Fruit fly (Drosophila melanogaster) whole organism, embryonic: ENCODE measurements around the gene BBIP1.

ENCODE experiments used
- CG1024 ChIP-seq: fragments of 200-800 bp; sonication (Bioruptor generic); IDR thresholded peaks from 2 replicates; pipeline ENCODE4 v1.3.6; 2022; ENCODE audit warnings: missing biosample characterization, missing genetic modification characterization
- CG10267 ChIP-seq: fragments of 200-800 bp; sonication (Bioruptor generic); optimal IDR thresholded peaks from 2 replicates; lab custom pipeline; 2018; ENCODE audit warnings: missing biosample characterization, mild to moderate bottlenecking, missing genetic modification characterization, moderate library complexity
- CG10431 ChIP-seq: fragments of 200-800 bp; sonication (Bioruptor generic); optimal IDR thresholded peaks from 3 replicates; lab custom pipeline; 2018; ENCODE audit warnings: missing biosample characterization, mild to moderate bottlenecking, missing genetic modification characterization
- CG10979 ChIP-seq: fragments of 200-800 bp; sonication (Bioruptor generic); optimal IDR thresholded peaks from 2 replicates; lab custom pipeline; 2018; ENCODE audit warnings: missing biosample characterization, mild to moderate bottlenecking, missing genetic modification characterization, moderate library complexity
- CG11247 ChIP-seq: fragments of 200-800 bp; sonication (Bioruptor generic); IDR thresholded peaks from 2 replicates; pipeline ENCODE4 v1.3.6; 2022; ENCODE audit warnings: missing biosample characterization, missing genetic modification characterization
- CG11504 ChIP-seq: fragments of 200-800 bp; sonication (Bioruptor generic); optimal IDR thresholded peaks from 3 replicates; lab custom pipeline; 2019; ENCODE audit warnings: missing biosample characterization, mild to moderate bottlenecking, missing genetic modification characterization, moderate library complexity
- CG11695 ChIP-seq: fragments of 200-800 bp; sonication (Bioruptor generic); IDR thresholded peaks from 3 replicates; pipeline ENCODE4 v1.3.6; 2022; ENCODE audit warnings: missing biosample characterization, missing genetic modification characterization
- CG1233 ChIP-seq: fragments of 200-800 bp; sonication (Bioruptor generic); optimal IDR thresholded peaks from 4 replicates; lab custom pipeline; 2018; ENCODE audit warnings: missing biosample characterization, mild to moderate bottlenecking, missing genetic modification characterization
- CG12391 ChIP-seq: fragments of 200-800 bp; sonication (Bioruptor generic); optimal IDR thresholded peaks from 3 replicates; lab custom pipeline; 2018; ENCODE audit warnings: missing biosample characterization, mild to moderate bottlenecking, missing genetic modification characterization, moderate library complexity
- CG15269 ChIP-seq: fragments of 200-800 bp; sonication (Bioruptor generic); optimal IDR thresholded peaks from 2 replicates; lab custom pipeline; 2018; ENCODE audit warnings: missing biosample characterization, mild to moderate bottlenecking, missing genetic modification characterization, moderate library complexity
- CG2199 ChIP-seq: fragments of 200-800 bp; sonication (Bioruptor generic); IDR thresholded peaks from 3 replicates; pipeline ENCODE4 v1.3.6; 2022; ENCODE audit warnings: missing biosample characterization, missing genetic modification characterization
- CG2202 ChIP-seq: fragments of 200-800 bp; sonication (Bioruptor generic); optimal IDR thresholded peaks from 2 replicates; lab custom pipeline; 2018; ENCODE audit warnings: missing biosample characterization, mild to moderate bottlenecking, missing genetic modification characterization
- CG2678 ChIP-seq: fragments of 200-800 bp; sonication (Bioruptor generic); optimal IDR thresholded peaks from 3 replicates; lab custom pipeline; 2019; ENCODE audit warnings: missing biosample characterization, mild to moderate bottlenecking, missing genetic modification characterization, moderate library complexity
- CG2875 ChIP-seq: fragments of 200-800 bp; sonication (Bioruptor generic); optimal IDR thresholded peaks from 2 replicates; lab custom pipeline; 2017; ENCODE audit warnings: missing biosample characterization, mild to moderate bottlenecking, missing genetic modification characterization, missing genetic modification reagents
- CG30020 ChIP-seq: fragments of 200-800 bp; optimal IDR thresholded peaks from 2 replicates; lab custom pipeline; 2019; ENCODE audit warnings: missing biosample characterization, mild to moderate bottlenecking, missing genetic modification characterization, moderate library complexity
- CG7556 ChIP-seq: fragments of 200-800 bp; sonication (Bioruptor generic); optimal IDR thresholded peaks from 2 replicates; lab custom pipeline; 2017; ENCODE audit warnings: missing biosample characterization, mild to moderate bottlenecking, missing genetic modification characterization
- CG7745 ChIP-seq: fragments of 200-800 bp; sonication (Bioruptor generic); optimal IDR thresholded peaks from 2 replicates; lab custom pipeline; 2018; ENCODE audit warnings: missing biosample characterization, mild to moderate bottlenecking, missing genetic modification characterization, moderate library complexity
- CG8359 ChIP-seq: fragments of 200-800 bp; sonication (Bioruptor generic); optimal IDR thresholded peaks from 2 replicates; lab custom pipeline; 2017; ENCODE audit warnings: missing biosample characterization, mild to moderate bottlenecking, missing genetic modification characterization, borderline replicate concordance
- CG8924 ChIP-seq: fragments of 200-800 bp; optimal IDR thresholded peaks from 3 replicates; lab custom pipeline; 2019; ENCODE audit warnings: missing biosample characterization, mild to moderate bottlenecking, missing genetic modification characterization, moderate library complexity
- Chrac-16 ChIP-seq: fragments of 200-800 bp; sonication (Bioruptor generic); optimal IDR thresholded peaks from 3 replicates; lab custom pipeline; 2016; ENCODE audit warnings: missing biosample characterization, missing genetic modification characterization
- Dbx ChIP-seq: fragments of 200-800 bp; sonication (Bioruptor generic); IDR thresholded peaks from 3 replicates; pipeline ENCODE4 v1.3.6; 2022; ENCODE audit warnings: missing biosample characterization, missing genetic modification characterization
- ERR ChIP-seq: fragments of 200-800 bp; sonication (Bioruptor generic); optimal IDR thresholded peaks from 2 replicates; lab custom pipeline; 2016; ENCODE audit warnings: missing biosample characterization, missing genetic modification characterization
- Fer3 ChIP-seq: fragments of 200-800 bp; sonication (Bioruptor generic); optimal IDR thresholded peaks from 2 replicates; lab custom pipeline; 2018; ENCODE audit warnings: missing biosample characterization, mild to moderate bottlenecking, missing genetic modification characterization, moderate library complexity
- Hsf ChIP-seq: fragments of 200-800 bp; sonication (Bioruptor generic); optimal IDR thresholded peaks from 3 replicates; lab custom pipeline; 2016; ENCODE audit warnings: missing biosample characterization, missing genetic modification characterization
- Lim3 ChIP-seq: fragments of 200-800 bp; sonication (Bioruptor generic); IDR thresholded peaks from 2 replicates; pipeline ENCODE4 v1.3.6; 2022; ENCODE audit warnings: missing biosample characterization, missing genetic modification characterization
- Lpt ChIP-seq: fragments of >200 bp; optimal IDR thresholded peaks from 2 replicates; lab custom pipeline; 2018; ENCODE audit warnings: missing biosample characterization, missing genetic modification characterization
- Med ChIP-seq: fragments of 200-800 bp; sonication (Bioruptor generic); peaks from one replicate; lab custom pipeline; 2016; ENCODE audit warnings: missing biosample characterization, missing genetic modification characterization, mild to moderate bottlenecking, inconsistent platforms, moderate library complexity
- NK7.1 ChIP-seq: fragments of 200-800 bp; sonication (Bioruptor generic); optimal IDR thresholded peaks from 3 replicates; lab custom pipeline; 2016; ENCODE audit warnings: missing biosample characterization, missing genetic modification characterization
- NfI ChIP-seq: fragments of 200-800 bp; sonication (Bioruptor generic); optimal IDR thresholded peaks from 3 replicates; lab custom pipeline; 2018; ENCODE audit warnings: missing biosample characterization, mild to moderate bottlenecking, missing genetic modification characterization, moderate library complexity
- Sry-δ ChIP-seq: fragments of 200-800 bp; sonication (Bioruptor generic); optimal IDR thresholded peaks from 2 replicates; lab custom pipeline; 2016; ENCODE audit warnings: missing biosample characterization, missing genetic modification characterization
- Ssrp ChIP-seq: fragments of 200-800 bp; sonication (Bioruptor generic); optimal IDR thresholded peaks from 2 replicates; lab custom pipeline; 2018; ENCODE audit warnings: missing biosample characterization, mild to moderate bottlenecking, missing genetic modification characterization, moderate library complexity
- btn ChIP-seq: fragments of 200-800 bp; sonication (Bioruptor generic); optimal IDR thresholded peaks from 2 replicates; lab custom pipeline; 2016; ENCODE audit warnings: missing biosample characterization, missing genetic modification characterization
- crol ChIP-seq: fragments of 200-800 bp; sonication (Bioruptor generic); IDR thresholded peaks from 2 replicates; pipeline ENCODE4 v1.3.6; 2022; ENCODE audit warnings: missing biosample characterization, missing genetic modification characterization
- fd96Cb ChIP-seq: fragments of 200-800 bp; sonication (Bioruptor generic); optimal IDR thresholded peaks from 2 replicates; lab custom pipeline; 2018; ENCODE audit warnings: missing biosample characterization, mild to moderate bottlenecking, missing genetic modification characterization, moderate library complexity
- ftz-f1 ChIP-seq: fragments of 200-800 bp; sonication (Bioruptor generic); optimal IDR thresholded peaks from 2 replicates; lab custom pipeline; 2016; ENCODE audit warnings: missing biosample characterization, missing genetic modification characterization
- gce ChIP-seq: fragments of 200-800 bp; sonication (Bioruptor generic); IDR thresholded peaks from 3 replicates; pipeline ENCODE4 v1.3.6; 2022; ENCODE audit warnings: missing biosample characterization, missing genetic modification characterization
- grau ChIP-seq: fragments of 200-800 bp; optimal IDR thresholded peaks from 3 replicates; lab custom pipeline; 2019; ENCODE audit warnings: missing biosample characterization, mild to moderate bottlenecking, missing genetic modification characterization, moderate library complexity
- hbn ChIP-seq: fragments of 200-800 bp; sonication (Bioruptor generic); IDR thresholded peaks from 2 replicates; pipeline ENCODE4 v1.3.6; 2022; ENCODE audit warnings: missing biosample characterization, missing genetic modification characterization; ENCODE audit not compliant: partially characterized antibody
- kni ChIP-seq: fragments of 200-800 bp; sonication (Bioruptor generic); optimal IDR thresholded peaks from 3 replicates; lab custom pipeline; 2017; ENCODE audit warnings: mild to moderate bottlenecking, missing biosample characterization, missing genetic modification reagents, missing genetic modification characterization
- nerfin-1 ChIP-seq: fragments of 200-800 bp; sonication (Bioruptor generic); optimal IDR thresholded peaks from 3 replicates; lab custom pipeline; 2019; ENCODE audit warnings: missing biosample characterization, mild to moderate bottlenecking, missing genetic modification characterization, moderate library complexity
- odd ChIP-seq: fragments of 200-800 bp; sonication (Bioruptor generic); optimal IDR thresholded peaks from 2 replicates; lab custom pipeline; 2017; ENCODE audit warnings: missing biosample characterization, mild to moderate bottlenecking, missing genetic modification characterization
- org-1 ChIP-seq: fragments of 200-800 bp; sonication (Bioruptor generic); optimal IDR thresholded peaks from 2 replicates; lab custom pipeline; 2017; ENCODE audit warnings: missing biosample characterization, missing genetic modification characterization
- rib ChIP-seq: fragments of 200-800 bp; sonication (Bioruptor generic); IDR thresholded peaks from 2 replicates; pipeline ENCODE4 v1.3.6; 2022; ENCODE audit warnings: missing biosample characterization, missing genetic modification characterization
- sisA ChIP-seq: fragments of 200-800 bp; sonication (Bioruptor generic); IDR thresholded peaks from 2 replicates; pipeline ENCODE4 v1.3.6; 2022; ENCODE audit warnings: missing biosample characterization, missing genetic modification characterization
- tap ChIP-seq: fragments of 200-800 bp; optimal IDR thresholded peaks from 3 replicates; lab custom pipeline; 2019; ENCODE audit warnings: missing biosample characterization, mild to moderate bottlenecking, missing genetic modification characterization, moderate library complexity
- tgo ChIP-seq: fragments of 200-800 bp; sonication (Bioruptor generic); IDR thresholded peaks from 3 replicates; pipeline ENCODE4 v1.3.6; 2022; ENCODE audit warnings: missing biosample characterization, missing genetic modification characterization
- tna ChIP-seq: fragments of 200-800 bp; sonication (Bioruptor generic); IDR thresholded peaks from 2 replicates; pipeline ENCODE4 v1.3.6; 2022; ENCODE audit warnings: missing biosample characterization, missing genetic modification characterization; ENCODE audit not compliant: partially characterized antibody
- yki ChIP-seq: fragments of >200 bp; optimal IDR thresholded peaks from 3 replicates; lab custom pipeline; 2018
- zen2 ChIP-seq: fragments of 200-800 bp; sonication (Bioruptor generic); IDR thresholded peaks from 3 replicates; pipeline ENCODE4 v1.3.6; 2022; ENCODE audit warnings: missing biosample characterization, missing genetic modification characterization; ENCODE audit not compliant: partially characterized antibody

BBIP1 gene

dm6 chr3R:9430344-9431253 is 26.4 kb downstream of the BBIP1 start (continued):
- peak; percentile 23 for TF ChIP-seq CG10979 (tag; lab: Kevin White, UChicago)
- TF ChIP-seq tgo = no peak
- TF ChIP-seq org-1 (GFP tag; lab: Kevin White, UChicago) = peak; percentile 4
- no peak for TF ChIP-seq Sry-δ (GFP tag; lab: Kevin White, UChicago)
- TF ChIP-seq tap (tag; lab: Kevin White, UChicago) = peak; percentile 45
- TF ChIP-seq CG7556 = peak; percentile 36
- no peak for TF ChIP-seq Lpt (GFP tag; lab: Kevin White, UChicago)
- TF ChIP-seq grau (tag; lab: Kevin White, UChicago) = peak; percentile 60
- TF ChIP-seq tna = no peak
- TF ChIP-seq CG2875 = no peak
- no peak for TF ChIP-seq ERR
- peak; percentile 66 for TF ChIP-seq CG15269 (tag; lab: Kevin White, UChicago)
- no peak for TF ChIP-seq nerfin-1 (tag; lab: Kevin White, UChicago)
- TF ChIP-seq rib (GFP tag; lab: Robert Waterston, UW) = no peak
- peak; percentile 87 for TF ChIP-seq Med (GFP tag; lab: Kevin White, UChicago)
- 0 out of 3 replicates have a peak, but pooled peaks have one; percentile 50 for TF ChIP-seq CG11695
- TF ChIP-seq kni = no peak
- no peak for TF ChIP-seq CG10267 (tag; lab: Kevin White, UChicago)
- peak; percentile 50 for TF ChIP-seq NfI (GFP tag; lab: Kevin White, UChicago)
- TF ChIP-seq CG8359 (GFP tag; lab: Kevin White, UChicago) = peak; percentile 7
- TF ChIP-seq CG11504 (tag; lab: Kevin White, UChicago) = peak; percentile 55
- peak; percentile 25 for TF ChIP-seq Hsf
- TF ChIP-seq ftz-f1 (GFP tag; lab: Kevin White, UChicago) = peak; percentile 47
- TF ChIP-seq CG2678 (tag; lab: Kevin White, UChicago) = peak; percentile 65
- TF ChIP-seq Lim3 = no peak
- no peak for TF ChIP-seq Ssrp (tag; lab: Kevin White, UChicago)
- peak; percentile 33 for TF ChIP-seq CG12391 (tag; lab: Kevin White, UChicago)
- peak; percentile 19; the same call in 1 of the 3 replicates for TF ChIP-seq Dbx (GFP tag; lab: Robert Waterston, UW)
- no peak for TF ChIP-seq CG30020 (tag; lab: Kevin White, UChicago)
- TF ChIP-seq CG1024 = no peak
- no peak for TF ChIP-seq NK7.1 (GFP tag; lab: Kevin White, UChicago)
- TF ChIP-seq CG11247 (GFP tag; lab: Robert Waterston, UW) = no peak
- peak; percentile 19 for TF ChIP-seq CG8924 (tag; lab: Kevin White, UChicago)
- TF ChIP-seq CG2202 (tag; lab: Kevin White, UChicago) = no peak
- TF ChIP-seq fd96Cb = no peak
- no peak for TF ChIP-seq Chrac-16 (GFP tag; lab: Kevin White, UChicago)
- no peak for TF ChIP-seq btn
- peak; percentile 46; the same call in 1 of the 3 replicates for TF ChIP-seq CG2199 (GFP tag; lab: Robert Waterston, UW)
- no peak for TF ChIP-seq yki (lab: Kevin White, UChicago)
- peak; percentile 5 for TF ChIP-seq CG1233 (GFP tag; lab: Kevin White, UChicago)
- TF ChIP-seq sisA (GFP tag; lab: Robert Waterston, UW) = no peak
- no peak for TF ChIP-seq gce
- TF ChIP-seq odd (GFP tag; lab: Kevin White, UChicago) = peak; percentile 5
- TF ChIP-seq Fer3 = peak; percentile 40
- TF ChIP-seq CG7745 (tag; lab: Kevin White, UChicago) = no peak
- no peak for TF ChIP-seq zen2 (GFP tag; lab: Robert Waterston, UW)
- no peak for TF ChIP-seq crol (GFP tag; lab: Robert Waterston, UW)
- TF ChIP-seq hbn = no peak
- TF ChIP-seq CG10431 = no peak
